Fruit fly (Drosophila melanogaster): ENCODE results near the gene sgl.

DNA sequence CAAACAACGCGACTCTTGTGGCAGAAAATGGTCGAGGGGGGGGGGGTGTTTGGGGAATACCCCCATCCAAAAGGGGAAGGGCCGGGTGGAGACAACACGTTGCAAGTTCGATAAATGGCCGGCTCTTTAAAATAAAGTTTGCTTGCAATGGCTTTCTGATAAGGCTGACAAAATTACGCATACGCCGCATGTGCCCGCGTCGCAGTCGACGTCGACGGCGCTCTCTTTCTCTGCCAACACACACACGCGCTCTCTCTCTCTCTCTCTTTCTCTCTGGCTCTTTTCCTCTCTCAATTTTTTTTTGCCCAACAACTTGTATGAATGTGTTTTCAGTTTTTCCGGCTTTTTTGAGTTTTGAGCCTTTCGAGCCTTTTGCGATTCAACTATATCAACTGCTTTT, 32.9 kb upstream of the sgl start:
- no peak for TF ChIP-seq otp (GFP tag; IDR thresholded peaks at IDR 0.05)
- TF ChIP-seq Nf-YA (GFP tag; IDR thresholded peaks at IDR 0.05) = no peak
- TF ChIP-seq CG11247 (GFP tag; IDR thresholded peaks at IDR 0.05) = no peak
- TF ChIP-seq bcd (GFP tag; optimal IDR thresholded peaks at IDR 0.05) = no peak

Measured in whole organism, embryonic.